Worm (Caenorhabditis elegans) whole organism, L1 larva: ENCODE results near the gene rde-1.

ENCODE experiments used
- Y116A8C.19 ChIP-seq: sonication (generic microtip); optimal IDR thresholded peaks from 2 replicates; lab custom pipeline; 2016; ENCODE audit warnings: missing compliant biosample characterization, missing genetic modification characterization, borderline replicate concordance
- aly-2 ChIP-seq: fragments of 150-350 bp; optimal IDR thresholded peaks from 2 replicates; lab custom pipeline; 2014; ENCODE audit warnings: missing biosample characterization, missing genetic modification characterization
- ama-1 ChIP-seq: fragments of 150-350 bp; optimal IDR thresholded peaks from 2 replicates; lab custom pipeline; 2014
- blmp-1 ChIP-seq: fragments of 150-350 bp; optimal IDR thresholded peaks from 2 replicates; lab custom pipeline; 2014; ENCODE audit warnings: missing biosample characterization, missing genetic modification characterization
- ceh-8 ChIP-seq: fragments of 200-800 bp; sonication (Bioruptor generic); optimal IDR thresholded peaks from 2 replicates; lab custom pipeline; 2018; ENCODE audit warnings: mild to moderate bottlenecking, missing genetic modification characterization, moderate library complexity, missing compliant biosample characterization
- ceh-82 ChIP-seq, 3 experiments: fragments of 150-350 bp in 1 of 3; sonication (generic microtip) in 2 of 3; optimal IDR thresholded peaks; 2 replicates each; lab custom pipeline; 2014 to 2017; ENCODE audit warnings: missing biosample characterization in 3 of 3, missing genetic modification characterization in 3 of 3
- ceh-88 ChIP-seq: fragments of 200-800 bp; sonication (Bioruptor generic); IDR thresholded peaks from 2 replicates; pipeline ENCODE4 v1.3.6; 2022; ENCODE audit warnings: missing genetic modification characterization, missing compliant biosample characterization
- ces-1 ChIP-seq: fragments of 150-350 bp; optimal IDR thresholded peaks from 2 replicates; lab custom pipeline; 2014; ENCODE audit warnings: missing biosample characterization, missing genetic modification reagents, missing genetic modification characterization
- dpl-1 ChIP-seq, 3 experiments: fragments of 150-350 bp in 2 of 3; sonication (generic microtip) in 1 of 3; optimal IDR thresholded peaks; 2 replicates each; lab custom pipeline; 2014 to 2017; ENCODE audit warnings: missing biosample characterization in 3 of 3, missing genetic modification characterization in 3 of 3, missing genetic modification reagents in 3 of 3
- dsc-1 ChIP-seq: sonication (generic microtip); optimal IDR thresholded peaks from 2 replicates; lab custom pipeline; 2016; ENCODE audit warnings: mild to moderate bottlenecking, missing genetic modification characterization, missing compliant biosample characterization
- efl-3 ChIP-seq: fragments of 200-800 bp; sonication (Bioruptor generic); optimal IDR thresholded peaks from 2 replicates; lab custom pipeline; 2018; ENCODE audit warnings: mild to moderate bottlenecking, missing genetic modification characterization, missing compliant biosample characterization
- egl-13 ChIP-seq: sonication (generic microtip); optimal IDR thresholded peaks from 2 replicates; lab custom pipeline; 2016; ENCODE audit warnings: missing genotype, missing genetic modification reagents, missing genetic modification characterization, missing compliant biosample characterization
- egl-27 ChIP-seq, 2 experiments: fragments of 150-350 bp in 1 of 2; sonication (generic microtip); optimal IDR thresholded peaks; 3 replicates each; lab custom pipeline; 2017 to 2018; ENCODE audit warnings: missing biosample characterization in 2 of 2, missing genetic modification characterization in 2 of 2, missing genetic modification reagents in 2 of 2
- elt-3 ChIP-seq, 6 experiments: fragments of 150-350 bp in 1 of 6; sonication (generic microtip); optimal IDR thresholded peaks; 2 replicates each; lab custom pipeline; 2017 to 2018; ENCODE audit warnings: missing biosample characterization in 6 of 6, missing genetic modification characterization in 6 of 6, inconsistent platforms in 1 of 6
- fkh-10 ChIP-seq: sonication (generic microtip); optimal IDR thresholded peaks from 2 replicates; lab custom pipeline; 2017; ENCODE audit warnings: missing biosample characterization, missing genetic modification reagents, missing genetic modification characterization
- fkh-4 ChIP-seq: sonication (generic microtip); optimal IDR thresholded peaks from 2 replicates; lab custom pipeline; 2016; ENCODE audit warnings: missing compliant biosample characterization, missing genetic modification characterization, borderline replicate concordance
- fkh-8 ChIP-seq: sonication (generic microtip); optimal IDR thresholded peaks from 2 replicates; lab custom pipeline; 2016; ENCODE audit warnings: mild to moderate bottlenecking, missing genetic modification characterization, missing compliant biosample characterization
- fos-1 ChIP-seq: fragments of 150-350 bp; optimal IDR thresholded peaks from 2 replicates; lab custom pipeline; 2014; ENCODE audit warnings: missing biosample characterization, missing genetic modification characterization
- grh-1 ChIP-seq: fragments of 200-800 bp; sonication (Bioruptor generic); IDR thresholded peaks from 2 replicates; pipeline ENCODE4 v1.3.6; 2022; ENCODE audit warnings: missing genetic modification reagents, missing genetic modification characterization, missing compliant biosample characterization
- hpl-2 ChIP-seq: fragments of 150-350 bp; optimal IDR thresholded peaks from 2 replicates; lab custom pipeline; 2014; ENCODE audit warnings: missing biosample characterization, missing genetic modification reagents, missing genetic modification characterization
- irx-1 ChIP-seq: sonication (generic microtip); optimal IDR thresholded peaks from 2 replicates; lab custom pipeline; 2016; ENCODE audit warnings: missing genetic modification characterization, missing compliant biosample characterization
- isw-1 ChIP-seq: fragments of 200-800 bp; sonication (Bioruptor generic); IDR thresholded peaks from 2 replicates; pipeline ENCODE4 v1.3.6; 2022; ENCODE audit warnings: missing genetic modification characterization, missing compliant biosample characterization
- lin-15B ChIP-seq: fragments of 150-350 bp; sonication (generic microtip); optimal IDR thresholded peaks from 3 replicates; lab custom pipeline; 2014; ENCODE audit warnings: missing biosample characterization, missing genetic modification characterization
- lin-39 ChIP-seq: fragments of 150-350 bp; optimal IDR thresholded peaks from 2 replicates; lab custom pipeline; 2014; ENCODE audit warnings: missing biosample characterization, missing genetic modification reagents, missing genetic modification characterization
- lir-3 ChIP-seq: sonication (generic microtip); optimal IDR thresholded peaks from 2 replicates; lab custom pipeline; 2016; ENCODE audit warnings: mild to moderate bottlenecking, missing genetic modification characterization, moderate library complexity, missing compliant biosample characterization; ENCODE audit not compliant: poor library complexity
- mab-9 ChIP-seq: fragments of 200-800 bp; sonication (Bioruptor generic); IDR thresholded peaks from 2 replicates; pipeline ENCODE4 v1.3.6; 2022; ENCODE audit warnings: missing genetic modification reagents, missing genetic modification characterization, missing compliant biosample characterization
- mef-2 ChIP-seq: fragments of 150-350 bp; optimal IDR thresholded peaks from 2 replicates; lab custom pipeline; 2014; ENCODE audit warnings: missing biosample characterization, missing genetic modification characterization
- mep-1 ChIP-seq: fragments of 150-350 bp; optimal IDR thresholded peaks from 2 replicates; lab custom pipeline; 2014; ENCODE audit warnings: missing biosample characterization, missing genetic modification characterization
- nhr-20 ChIP-seq: sonication (generic microtip); optimal IDR thresholded peaks from 2 replicates; lab custom pipeline; 2016; ENCODE audit warnings: mild to moderate bottlenecking, missing genetic modification characterization, missing compliant biosample characterization
- nhr-47 ChIP-seq: sonication (generic microtip); optimal IDR thresholded peaks from 2 replicates; lab custom pipeline; 2016; ENCODE audit warnings: mild to moderate bottlenecking, missing genetic modification characterization, moderate library complexity, missing compliant biosample characterization
- nhr-71 ChIP-seq: sonication (generic microtip); optimal IDR thresholded peaks from 2 replicates; lab custom pipeline; 2016; ENCODE audit warnings: mild to moderate bottlenecking, missing genetic modification characterization, moderate library complexity, missing compliant biosample characterization
- nhr-77 ChIP-seq: fragments of 150-350 bp; optimal IDR thresholded peaks from 2 replicates; lab custom pipeline; 2014; ENCODE audit warnings: missing biosample characterization, missing genetic modification characterization
- nhr-85 ChIP-seq: sonication (generic microtip); peaks from one replicate; lab custom pipeline; 2016; ENCODE audit warnings: missing genetic modification characterization, inconsistent platforms, missing compliant biosample characterization
- nhr-90 ChIP-seq: sonication (generic microtip); optimal IDR thresholded peaks from 2 replicates; lab custom pipeline; 2016; ENCODE audit warnings: mild to moderate bottlenecking, missing genetic modification characterization, missing compliant biosample characterization; ENCODE audit not compliant: poor library complexity
- pag-3 ChIP-seq: sonication (generic microtip); optimal IDR thresholded peaks from 2 replicates; lab custom pipeline; 2017; ENCODE audit warnings: missing genetic modification characterization, mild to moderate bottlenecking, missing compliant biosample characterization, antibody characterized with exemption, borderline replicate concordance; ENCODE audit not compliant: insufficient read depth
- pax-3 ChIP-seq: fragments of 200-800 bp; sonication (Bioruptor generic); optimal IDR thresholded peaks from 2 replicates; lab custom pipeline; 2018; ENCODE audit warnings: mild to moderate bottlenecking, missing genetic modification characterization, moderate library complexity, missing compliant biosample characterization
- pqm-1 ChIP-seq: sonication (generic microtip); optimal IDR thresholded peaks from 3 replicates; lab custom pipeline; 2017; ENCODE audit warnings: missing biosample characterization, missing genetic modification characterization
- rnt-1 ChIP-seq: sonication (generic microtip); optimal IDR thresholded peaks from 2 replicates; lab custom pipeline; 2016; ENCODE audit warnings: mild to moderate bottlenecking, missing genetic modification characterization, moderate library complexity, missing compliant biosample characterization
- skn-1 ChIP-seq: fragments of 150-350 bp; optimal IDR thresholded peaks from 2 replicates; lab custom pipeline; 2014; ENCODE audit warnings: missing biosample characterization, missing genetic modification characterization
- snu-23 ChIP-seq: sonication (generic microtip); optimal IDR thresholded peaks from 2 replicates; lab custom pipeline; 2016; ENCODE audit warnings: missing genetic modification characterization, missing compliant biosample characterization
- sptf-1 ChIP-seq: fragments of 150-350 bp; optimal IDR thresholded peaks from 2 replicates; lab custom pipeline; 2014; ENCODE audit warnings: missing biosample characterization, missing genetic modification characterization
- swsn-7 ChIP-seq: sonication (generic microtip); optimal IDR thresholded peaks from 2 replicates; lab custom pipeline; 2016; ENCODE audit warnings: missing genetic modification characterization, missing compliant biosample characterization
- tbx-2 ChIP-seq: sonication (generic microtip); optimal IDR thresholded peaks from 2 replicates; lab custom pipeline; 2016; ENCODE audit warnings: missing genetic modification characterization, missing compliant biosample characterization
- unc-130 ChIP-seq: fragments of 150-350 bp; optimal IDR thresholded peaks from 2 replicates; lab custom pipeline; 2017; ENCODE audit warnings: missing biosample characterization, missing genetic modification characterization, inconsistent platforms
- unc-30 ChIP-seq: sonication (generic microtip); optimal IDR thresholded peaks from 2 replicates; lab custom pipeline; 2017; ENCODE audit warnings: missing biosample characterization, missing genetic modification characterization
- vab-15 ChIP-seq: sonication (generic microtip); optimal IDR thresholded peaks from 2 replicates; lab custom pipeline; 2017; ENCODE audit warnings: missing genotype, mild to moderate bottlenecking, missing genetic modification characterization, missing compliant biosample characterization
- xbp-1 ChIP-seq: sonication (generic microtip); optimal IDR thresholded peaks from 2 replicates; lab custom pipeline; 2016; ENCODE audit warnings: missing genetic modification characterization, missing compliant biosample characterization
- zag-1 ChIP-seq: fragments of 150-350 bp; optimal IDR thresholded peaks from 2 replicates; lab custom pipeline; 2014; ENCODE audit warnings: missing biosample characterization, missing genetic modification characterization
- ztf-11 ChIP-seq, 2 experiments: sonication (generic microtip); optimal IDR thresholded peaks; 2 replicates each; lab custom pipeline; 2016 to 2017; ENCODE audit warnings: missing genetic modification characterization in 2 of 2, missing biosample characterization in 1 of 2, missing compliant biosample characterization in 1 of 2
- ztf-4 ChIP-seq: fragments of 150-350 bp; optimal IDR thresholded peaks from 2 replicates; lab custom pipeline; 2014; ENCODE audit warnings: missing biosample characterization, missing genetic modification characterization

The rde-1 gene

ce11 chrV:10037040-10037439, 45.6 kb upstream of the rde-1 start, which contains the start of gene F57A8.1:
F57A8.1 (plus strand) TSS chrV:10037340.
- no peak for TF ChIP-seq skn-1 (tag; lab: Kevin White, UChicago)
- TF ChIP-seq ceh-82 (tag; optimal IDR thresholded peaks at IDR 0.05; lab: Kevin White, UChicago): no peak
- TF ChIP-seq fos-1 (tag; lab: Kevin White, UChicago): no peak
- no peak for TF ChIP-seq snu-23 (GFP tag; lab: Kevin White, UChicago)
- no peak for TF ChIP-seq lin-39 (tag; lab: Kevin White, UChicago)
- TF ChIP-seq fkh-10 (GFP tag; lab: Kevin White, UChicago): no peak
- no peak for TF ChIP-seq zag-1 (tag; lab: Kevin White, UChicago)
- no peak for TF ChIP-seq mef-2
- TF ChIP-seq egl-13 (tag; lab: Kevin White, UChicago): no peak
- no peak for TF ChIP-seq Y116A8C.19 (tag; lab: Kevin White, UChicago)

ce11 chrV:10036275-10036674, 44.8 kb upstream of the rde-1 start, which contains the start of gene T06E8.2:
T06E8.2 (minus strand) TSS chrV:10036413.
- no peak for TF ChIP-seq unc-30
- peak; percentile 79 for TF ChIP-seq nhr-20 (tag; lab: Kevin White, UChicago)
- TF ChIP-seq unc-130 (tag; lab: Kevin White, UChicago): peak; percentile 67
- no peak for TF ChIP-seq sptf-1
- no peak for TF ChIP-seq fkh-10 (GFP tag; lab: Kevin White, UChicago)
- TF ChIP-seq fkh-4: peak; percentile 37
- TF ChIP-seq ceh-88 (GFP tag; lab: Robert Waterston, UW): no peak
- peak in 1 of 2 experiments; percentile 10 for TF ChIP-seq ztf-11 (tag; optimal IDR thresholded peaks at IDR 0.05; lab: Kevin White, UChicago)
- TF ChIP-seq nhr-85 (tag; lab: Kevin White, UChicago): peak; percentile 86
- peak; percentile 38 for TF ChIP-seq nhr-77
- no peak for TF ChIP-seq ceh-8 (GFP tag; lab: Kevin White, UChicago)
- TF ChIP-seq dpl-1 (GFP tag; optimal IDR thresholded peaks at IDR 0.05; lab: Kevin White, UChicago): peak in 1 of 3 experiments; percentile 21
- TF ChIP-seq lir-3 (tag; lab: Kevin White, UChicago): no peak
- TF ChIP-seq mab-9: no peak
- TF ChIP-seq isw-1 (GFP tag; lab: Robert Waterston, UW): no peak
- TF ChIP-seq lin-39 (tag; lab: Kevin White, UChicago): no peak
- TF ChIP-seq ces-1: no peak
- TF ChIP-seq blmp-1 (tag; lab: Kevin White, UChicago): peak; percentile 24
- TF ChIP-seq swsn-7 (tag; lab: Kevin White, UChicago): peak; percentile 58
- TF ChIP-seq pqm-1 (tag; lab: Kevin White, UChicago): no peak
- peak; percentile 48 for TF ChIP-seq nhr-47
- no peak for TF ChIP-seq fkh-8 (tag; lab: Kevin White, UChicago)
- no peak for TF ChIP-seq lin-15B (tag; lab: Kevin White, UChicago)
- 0 out of 2 replicates have a peak, but pooled peaks have one; percentile 34 for TF ChIP-seq grh-1 (GFP tag; lab: Robert Waterston, UW)
- TF ChIP-seq ceh-82 (tag; optimal IDR thresholded peaks at IDR 0.05; lab: Kevin White, UChicago): peak in 2 of 3 experiments; percentile 16 to 34
- peak in 1 of 2 experiments; percentile 15 for TF ChIP-seq egl-27 (tag; optimal IDR thresholded peaks at IDR 0.05; lab: Kevin White, UChicago)
- peak; percentile 52 for TF ChIP-seq tbx-2 (tag; lab: Kevin White, UChicago)
- no peak for TF ChIP-seq hpl-2 (GFP tag; lab: Kevin White, UChicago)
- peak; percentile 49 for TF ChIP-seq skn-1 (tag; lab: Kevin White, UChicago)
- TF ChIP-seq xbp-1 (tag; lab: Kevin White, UChicago): peak; percentile 35
- no peak for TF ChIP-seq efl-3 (GFP tag; lab: Kevin White, UChicago)
- TF ChIP-seq irx-1 (tag; lab: Kevin White, UChicago): peak; percentile 32
- TF ChIP-seq zag-1 (tag; lab: Kevin White, UChicago): no peak
- peak; percentile 86 for TF ChIP-seq pag-3 (tag; lab: Kevin White, UChicago)
- TF ChIP-seq vab-15 (tag; lab: Kevin White, UChicago): no peak
- TF ChIP-seq elt-3 (tag; optimal IDR thresholded peaks at IDR 0.05; lab: Kevin White, UChicago): no peak
- peak; percentile 52 for TF ChIP-seq rnt-1 (tag; lab: Kevin White, UChicago)
- peak; percentile 61 for TF ChIP-seq mep-1
- no peak for TF ChIP-seq pax-3 (tag; lab: Kevin White, UChicago)
- TF ChIP-seq nhr-71 (tag; lab: Kevin White, UChicago): peak; percentile 80
- TF ChIP-seq ama-1 (lab: Kevin White, UChicago): no peak
- TF ChIP-seq fos-1 (tag; lab: Kevin White, UChicago): no peak
- TF ChIP-seq ztf-4 (tag; lab: Kevin White, UChicago): no peak
- peak; percentile 80 for TF ChIP-seq dsc-1 (tag; lab: Kevin White, UChicago)
- TF ChIP-seq aly-2 (tag; lab: Kevin White, UChicago): no peak
- TF ChIP-seq nhr-90 (tag; lab: Kevin White, UChicago): peak; percentile 18
